Worm (Caenorhabditis elegans): ENCODE results near the gene spp-11.

Gene spp-11

DNA sequence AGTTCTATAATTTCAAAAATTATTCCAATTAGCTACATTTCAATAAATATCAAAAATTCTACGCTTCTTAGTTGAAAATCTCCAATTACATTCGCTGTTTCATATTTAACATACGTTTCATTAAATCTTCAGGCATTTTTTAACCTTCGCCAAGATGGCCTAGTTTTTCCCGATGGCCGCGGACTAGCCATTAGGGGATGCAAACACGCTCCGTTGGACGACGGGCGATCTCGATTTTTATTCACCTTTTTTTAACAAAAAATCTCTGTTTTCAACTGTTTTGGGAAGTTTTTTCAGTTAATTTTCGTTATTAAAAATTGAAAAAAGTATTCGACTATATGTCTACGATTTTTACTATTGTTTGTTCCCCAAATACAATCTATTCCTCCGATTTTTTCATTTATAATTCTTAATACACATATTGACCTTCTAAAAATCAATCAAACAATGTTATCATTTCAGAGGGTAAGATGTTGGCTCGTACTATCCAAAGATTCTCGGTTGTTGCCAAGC is 23.9 kb downstream of the spp-11 start, which contains the start of gene F58F12.1 (continued):
- no peak for TF ChIP-seq B0261.1 (tag; optimal IDR thresholded peaks at IDR 0.05)
- TF ChIP-seq unc-62 (GFP tag; optimal IDR thresholded peaks at IDR 0.05) = no peak
- no peak for TF ChIP-seq him-1 (tag; optimal IDR thresholded peaks at IDR 0.05)
- TF ChIP-seq C17E4.6 (GFP tag; IDR thresholded peaks at IDR 0.05) = no peak
- TF ChIP-seq D2030.7 (GFP tag; IDR thresholded peaks at IDR 0.05) = peak; percentile 21; the same call in 1 of the 2 replicates
- TF ChIP-seq ztf-18 (tag; optimal IDR thresholded peaks at IDR 0.05) = peak; percentile 41
- no peak for TF ChIP-seq lin-35 (GFP tag; optimal IDR thresholded peaks at IDR 0.05)
- TF ChIP-seq ceh-91 (GFP tag; IDR thresholded peaks at IDR 0.05) = peak; percentile 43
- TF ChIP-seq rpc-1 (optimal IDR thresholded peaks at IDR 0.05) = no peak
- no peak for TF ChIP-seq rpc-1 (tag; optimal IDR thresholded peaks at IDR 0.05)
- TF ChIP-seq B0019.2 (GFP tag; conservative IDR thresholded peaks at IDR 0.05) = no peak
- TF ChIP-seq ztf-3 (GFP tag; optimal IDR thresholded peaks at IDR 0.05) = no peak
- no peak for TF ChIP-seq hrde-1 (tag; optimal IDR thresholded peaks at IDR 0.05; ENCODE audit: borderline replicate concordance)
- no peak for TF ChIP-seq F57C9.4 (tag; optimal IDR thresholded peaks at IDR 0.05)
- no peak for TF ChIP-seq nhr-90 (tag; optimal IDR thresholded peaks at IDR 0.05)
- peak; percentile 63 for TF ChIP-seq ZK185.1 (tag; optimal IDR thresholded peaks at IDR 0.05; ENCODE audit: poor library complexity, severe bottlenecking)
- TF ChIP-seq hmg-1.2 (GFP tag; IDR thresholded peaks at IDR 0.05) = peak; percentile 38; the same call in 1 of the 2 replicates
- no peak for TF ChIP-seq F22D6.2 (tag; optimal IDR thresholded peaks at IDR 0.05)
- TF ChIP-seq K11D2.4 (GFP tag; IDR thresholded peaks at IDR 0.05) = no peak
- TF ChIP-seq madf-6 (GFP tag; IDR thresholded peaks at IDR 0.05) = peak; percentile 46; the same call in 1 of the 2 replicates
- TF ChIP-seq dpff-1 (tag; optimal IDR thresholded peaks at IDR 0.05) = no peak
- TF ChIP-seq ets-4 (GFP tag; optimal IDR thresholded peaks at IDR 0.05) = no peak
- no peak for TF ChIP-seq nfya-1 (tag; optimal IDR thresholded peaks at IDR 0.05; ENCODE audit: borderline replicate concordance, insufficient read depth)
- TF ChIP-seq let-607 (tag; optimal IDR thresholded peaks at IDR 0.05) = no peak
- TF ChIP-seq hmg-20 (GFP tag; IDR thresholded peaks at IDR 0.05) = no peak
- no peak for TF ChIP-seq hlh-26 (GFP tag; conservative IDR thresholded peaks at IDR 0.05)
- TF ChIP-seq F33H1.4 (GFP tag; IDR thresholded peaks at IDR 0.05) = peak; percentile 15; the same call in 1 of the 2 replicates
- TF ChIP-seq F39B2.1 (GFP tag; IDR thresholded peaks at IDR 0.05) = no peak
- TF ChIP-seq unc-130 (GFP tag; optimal IDR thresholded peaks at IDR 0.05) = peak; percentile 81
- no peak for TF ChIP-seq bed-2 (GFP tag; IDR thresholded peaks at IDR 0.05)
- TF ChIP-seq ceh-27 (GFP tag; optimal IDR thresholded peaks at IDR 0.05) = peak; percentile 53
- TF ChIP-seq Y95B8A.8 (GFP tag; IDR thresholded peaks at IDR 0.05) = no peak
- TF ChIP-seq lir-1 (GFP tag; conservative IDR thresholded peaks at IDR 0.05) = no peak
- no peak for TF ChIP-seq repo-1 (tag; optimal IDR thresholded peaks at IDR 0.05)
- no peak for TF ChIP-seq mes-4 (tag; optimal IDR thresholded peaks at IDR 0.05)
- no peak for TF ChIP-seq attf-3 (GFP tag; conservative IDR thresholded peaks at IDR 0.05)
- peak; percentile 93 for TF ChIP-seq F23B12.7 (tag; optimal IDR thresholded peaks at IDR 0.05; ENCODE audit: insufficient read depth)
- no peak for TF ChIP-seq ccch-3 (GFP tag; optimal IDR thresholded peaks at IDR 0.05)
- TF ChIP-seq rcor-1 (GFP tag; IDR thresholded peaks at IDR 0.05) = no peak
- no peak for TF ChIP-seq ztf-25 (GFP tag; IDR thresholded peaks at IDR 0.05)
- TF ChIP-seq madf-3 (GFP tag; IDR thresholded peaks at IDR 0.05) = no peak
- peak; percentile 53 for TF ChIP-seq lsl-1 (GFP tag; optimal IDR thresholded peaks at IDR 0.05)
- no peak for TF ChIP-seq lin-26 (GFP tag; IDR thresholded peaks at IDR 0.05)
- no peak for TF ChIP-seq F49E8.2 (tag; optimal IDR thresholded peaks at IDR 0.05; ENCODE audit: insufficient read depth)
- TF ChIP-seq zfh-2 (GFP tag; conservative IDR thresholded peaks at IDR 0.05) = no peak
- no peak for TF ChIP-seq gei-17 (GFP tag; optimal IDR thresholded peaks at IDR 0.05)
- TF ChIP-seq Y53G8AR.9 (GFP tag; conservative IDR thresholded peaks at IDR 0.05) = no peak
- TF ChIP-seq lag-1 (GFP tag; IDR thresholded peaks at IDR 0.05) = no peak

Data from whole organism, young adult.